Worm (Caenorhabditis elegans): ENCODE measurements around the gene col-177.

- no peak for TF ChIP-seq lin-29 (GFP tag; IDR thresholded peaks at IDR 0.05)
- no peak for TF ChIP-seq skn-1 (tag; optimal IDR thresholded peaks at IDR 0.05)
- TF ChIP-seq unc-130 (GFP tag; optimal IDR thresholded peaks at IDR 0.05): no peak
- no peak for TF ChIP-seq ceh-82 (tag; optimal IDR thresholded peaks at IDR 0.05)
- no peak for TF ChIP-seq ztf-11 (tag; optimal IDR thresholded peaks at IDR 0.05)
- no peak for TF ChIP-seq daf-12 (tag; optimal IDR thresholded peaks at IDR 0.05)
- no peak for TF ChIP-seq saeg-2 (GFP tag; IDR thresholded peaks at IDR 0.05)
- no peak for TF ChIP-seq egl-27 (tag; optimal IDR thresholded peaks at IDR 0.05)
- TF ChIP-seq ZK546.5 (tag; optimal IDR thresholded peaks at IDR 0.05): no peak
- TF ChIP-seq tra-1 (GFP tag; IDR thresholded peaks at IDR 0.05): no peak
- no peak for TF ChIP-seq daf-8 (GFP tag; IDR thresholded peaks at IDR 0.05)
- no peak for TF ChIP-seq lin-38 (GFP tag; IDR thresholded peaks at IDR 0.05)
- TF ChIP-seq lin-13 (GFP tag; optimal IDR thresholded peaks at IDR 0.05): no peak
- TF ChIP-seq hlh-30 (tag; optimal IDR thresholded peaks at IDR 0.05; ENCODE audit: insufficient read depth): no peak
Measured at ce11 chrX:10951922-10952321, 49.7 kb downstream of the col-177 start.

Measured in whole organism, L4 larva.